Fruit fly (Drosophila melanogaster): ENCODE results near the gene CG4116.
A peak's percentile ranks its signal among the peaks of the same experiment; 100 is the strongest.

Gene CG4116

dm6 chrX:3045953-3046352, 21.4 kb downstream of the CG4116 start (continued):
- TF ChIP-seq Side (GFP tag; optimal IDR thresholded peaks at IDR 0.05) (peak; percentile 63), Lim3 (GFP tag; IDR thresholded peaks at IDR 0.05) (no peak), CG1792 (GFP tag; optimal IDR thresholded peaks at IDR 0.05) (peak; percentile 54), cad (GFP tag; optimal IDR thresholded peaks at IDR 0.05) (no peak), row (GFP tag; IDR thresholded peaks at IDR 0.05) (peak; percentile 71), slou (GFP tag; optimal IDR thresholded peaks at IDR 0.05) (no peak), Taf1 (GFP tag; IDR thresholded peaks at IDR 0.05) (no peak), CG6689 (GFP tag; IDR thresholded peaks at IDR 0.05) (peak; percentile 86), dmrt99B (tag; optimal IDR thresholded peaks at IDR 0.05) (peak; percentile 66), Atf3 (GFP tag; optimal IDR thresholded peaks at IDR 0.05) (peak; percentile 69), gt (GFP tag; IDR thresholded peaks at IDR 0.05) (peak; percentile 39), Mrtf (GFP tag; IDR thresholded peaks at IDR 0.05) (peak; percentile 64), Oaz (GFP tag; IDR thresholded peaks at IDR 0.05) (no peak), Sin3A (optimal IDR thresholded peaks at IDR 0.05) (no peak), ab (GFP tag; optimal IDR thresholded peaks at IDR 0.05) (no peak), CG1024 (GFP tag; IDR thresholded peaks at IDR 0.05) (peak; percentile 49; the same call in 1 of the 2 replicates), CG11560 (tag; IDR thresholded peaks at IDR 0.05) (0 out of 3 replicates have a peak, but pooled peaks have one; percentile 50), ind (GFP tag; optimal IDR thresholded peaks at IDR 0.05) (peak; percentile 63), CG13123 (GFP tag; optimal IDR thresholded peaks at IDR 0.05) (peak; percentile 55), CG4424 (GFP tag; optimal IDR thresholded peaks at IDR 0.05) (peak; percentile 73), Gug (GFP tag; IDR thresholded peaks at IDR 0.05) (peak; percentile 72), CG1602 (GFP tag; optimal IDR thresholded peaks at IDR 0.05) (peak; percentile 69), CG10366 (GFP tag; IDR thresholded peaks at IDR 0.05) (peak; percentile 73), CG15073 (GFP tag; optimal IDR thresholded peaks at IDR 0.05) (no peak), btn (GFP tag; optimal IDR thresholded peaks at IDR 0.05) (peak; percentile 39), ewg (GFP tag; optimal IDR thresholded peaks at IDR 0.05) (peak; percentile 66), gsb-n (tag; optimal IDR thresholded peaks at IDR 0.05) (peak; percentile 75), CG8290 (GFP tag; optimal IDR thresholded peaks at IDR 0.05) (peak; percentile 42), CG8290 (tag; optimal IDR thresholded peaks at IDR 0.05) (peak in 1 of 2 experiments; percentile 62), CG13624 (GFP tag; optimal IDR thresholded peaks at IDR 0.05) (peak; percentile 37), sna (GFP tag; IDR thresholded peaks at IDR 0.05; ENCODE audit: partially characterized antibody) (no peak), CrebB (tag; optimal IDR thresholded peaks at IDR 0.05) (peak; percentile 4), CG34224 (GFP tag; IDR thresholded peaks at IDR 0.05; ENCODE audit: partially characterized antibody) (no peak), CG6272 (GFP tag; IDR thresholded peaks at IDR 0.05) (peak; percentile 61), Sox102F (GFP tag; optimal IDR thresholded peaks at IDR 0.05) (peak; percentile 73), Antp (GFP tag; optimal IDR thresholded peaks at IDR 0.05) (peak; percentile 81), CG3407 (GFP tag; optimal IDR thresholded peaks at IDR 0.05) (peak; percentile 58), H15 (GFP tag; IDR thresholded peaks at IDR 0.05) (peak; percentile 77), dan (GFP tag; IDR thresholded peaks at IDR 0.05) (no peak), Dad (GFP tag; optimal IDR thresholded peaks at IDR 0.05) (peak; percentile 45), CG9609 (GFP tag; optimal IDR thresholded peaks at IDR 0.05) (peak; percentile 66), CG9876 (GFP tag; optimal IDR thresholded peaks at IDR 0.05) (peak; percentile 45), CG4820 (GFP tag; optimal IDR thresholded peaks at IDR 0.05) (peak; percentile 80), CG9215 (GFP tag; IDR thresholded peaks at IDR 0.05) (peak; percentile 47; the same call in 1 of the 2 replicates), D19A (tag; optimal IDR thresholded peaks at IDR 0.05) (peak; percentile 70), vfl (GFP tag; optimal IDR thresholded peaks at IDR 0.05) (no peak), dpn (GFP tag; optimal IDR thresholded peaks at IDR 0.05) (peak; percentile 58 to 61), CG3838 (GFP tag; optimal IDR thresholded peaks at IDR 0.05) (no peak), Poxn (GFP tag; IDR thresholded peaks at IDR 0.05) (no peak), CG10147 (GFP tag; optimal IDR thresholded peaks at IDR 0.05) (peak; percentile 9), jigr1 (GFP tag; IDR thresholded peaks at IDR 0.05) (peak; percentile 64; the same call in 2 of the 3 replicates), ttk (GFP tag; IDR thresholded peaks at IDR 0.05) (peak; percentile 66), Hr51 (GFP tag; optimal IDR thresholded peaks at IDR 0.05) (peak; percentile 11 to 28)
